Fruit fly (Drosophila melanogaster): ENCODE measurements around the gene ScsbetaG.

The ScsbetaG gene

DNA sequence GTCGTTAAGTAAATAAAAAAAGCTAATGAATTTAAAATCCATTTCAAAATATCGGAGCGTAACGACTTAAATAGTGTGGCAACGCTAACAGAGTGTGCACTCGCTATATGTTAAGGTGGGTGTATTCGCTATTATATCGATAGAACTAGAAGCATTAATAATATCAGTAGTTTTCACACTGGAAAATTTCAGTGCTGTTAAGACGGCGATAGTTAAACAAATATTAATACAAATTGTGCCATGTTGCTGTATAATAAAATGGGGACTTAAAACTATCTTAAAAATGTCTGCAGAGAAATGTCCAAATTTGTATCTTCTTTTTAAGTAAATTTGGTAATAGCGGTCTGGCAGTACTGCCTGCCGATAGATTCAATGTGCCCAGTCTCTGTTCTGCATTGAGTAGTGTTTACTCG lies 19.8 kb upstream of the ScsbetaG start (continued):
- TF ChIP-seq CG30403 (GFP tag; optimal IDR thresholded peaks at IDR 0.05) = peak; percentile 89
- peak; percentile 86 for TF ChIP-seq unc-4 (GFP tag; IDR thresholded peaks at IDR 0.05; ENCODE audit: partially characterized antibody)
- TF ChIP-seq CG14667 (GFP tag; IDR thresholded peaks at IDR 0.05) = peak; percentile 91
- peak; percentile 80 for TF ChIP-seq Dref (GFP tag; IDR thresholded peaks at IDR 0.05)
- TF ChIP-seq Doc2 (GFP tag; IDR thresholded peaks at IDR 0.05) = peak; percentile 73; the same call in 1 of the 2 replicates
- no peak for TF ChIP-seq CG13894 (tag; optimal IDR thresholded peaks at IDR 0.05)
- TF ChIP-seq rib (GFP tag; IDR thresholded peaks at IDR 0.05) = peak; percentile 58
- peak; percentile 66; the same call in 1 of the 3 replicates for TF ChIP-seq CG2199 (GFP tag; IDR thresholded peaks at IDR 0.05)
- TF ChIP-seq eve (GFP tag; optimal IDR thresholded peaks at IDR 0.05) = no peak
- TF ChIP-seq HLH4C (GFP tag; IDR thresholded peaks at IDR 0.05; ENCODE audit: partially characterized antibody) = peak; percentile 74
- peak; percentile 40; the same call in 1 of the 2 replicates for TF ChIP-seq sim (GFP tag; IDR thresholded peaks at IDR 0.05)
- peak; percentile 85 for TF ChIP-seq CG18599 (GFP tag; optimal IDR thresholded peaks at IDR 0.05)
- TF ChIP-seq CG3847 (GFP tag; IDR thresholded peaks at IDR 0.05) = peak; percentile 95
- TF ChIP-seq Oli (tag; optimal IDR thresholded peaks at IDR 0.05) = peak; percentile 67
- peak; percentile 69 for TF ChIP-seq HHEX (GFP tag; optimal IDR thresholded peaks at IDR 0.05)
- TF ChIP-seq Dip3 (GFP tag; optimal IDR thresholded peaks at IDR 0.05) = peak; percentile 88
- peak; percentile 77 for TF ChIP-seq CG3065 (GFP tag; optimal IDR thresholded peaks at IDR 0.05)
- TF ChIP-seq luna (GFP tag; optimal IDR thresholded peaks at IDR 0.05) = peak; percentile 84
- TF ChIP-seq CG15011 (GFP tag; optimal IDR thresholded peaks at IDR 0.05) = no peak
- TF ChIP-seq onecut (GFP tag; IDR thresholded peaks at IDR 0.05) = peak; percentile 57
- TF ChIP-seq psq (GFP tag; optimal IDR thresholded peaks at IDR 0.05) = peak; percentile 52
- TF ChIP-seq CG9932 (GFP tag; IDR thresholded peaks at IDR 0.05) = peak; percentile 96
- peak; percentile 89 for TF ChIP-seq CG2889 (GFP tag; IDR thresholded peaks at IDR 0.05)
- TF ChIP-seq CG33213 (GFP tag; optimal IDR thresholded peaks at IDR 0.05) = peak; percentile 63
- TF ChIP-seq CG34376 (GFP tag; optimal IDR thresholded peaks at IDR 0.05) = peak; percentile 25
- TF ChIP-seq CG10654 (GFP tag; optimal IDR thresholded peaks at IDR 0.05) = peak; percentile 87
- no peak for TF ChIP-seq sc (optimal IDR thresholded peaks at IDR 0.05)
- no peak for TF ChIP-seq sc (GFP tag; optimal IDR thresholded peaks at IDR 0.05)
- TF ChIP-seq CG4404 (GFP tag; IDR thresholded peaks at IDR 0.05) = peak; percentile 90
- peak; percentile 63; the same call in 1 of the 3 replicates for TF ChIP-seq so (GFP tag; IDR thresholded peaks at IDR 0.05)
- peak; percentile 88 for TF ChIP-seq H15 (GFP tag; IDR thresholded peaks at IDR 0.05)
- no peak for TF ChIP-seq yki (optimal IDR thresholded peaks at IDR 0.05)
- peak; percentile 90 for TF ChIP-seq CG10366 (GFP tag; IDR thresholded peaks at IDR 0.05)
- TF ChIP-seq CG5245 (GFP tag; optimal IDR thresholded peaks at IDR 0.05) = peak; percentile 66
- no peak for TF ChIP-seq CG17568 (GFP tag; optimal IDR thresholded peaks at IDR 0.05)
- TF ChIP-seq CG13775 (GFP tag; optimal IDR thresholded peaks at IDR 0.05) = peak; percentile 91
- TF ChIP-seq gro (GFP tag; optimal IDR thresholded peaks at IDR 0.05) = peak; percentile 87
- TF ChIP-seq cad (GFP tag; optimal IDR thresholded peaks at IDR 0.05) = no peak
- TF ChIP-seq scrt (GFP tag; optimal IDR thresholded peaks at IDR 0.05) = no peak
- TF ChIP-seq crc (GFP tag; optimal IDR thresholded peaks at IDR 0.05) = peak; percentile 70
- peak; percentile 81 for TF ChIP-seq grau (tag; optimal IDR thresholded peaks at IDR 0.05)
- TF ChIP-seq CG7963 (GFP tag; IDR thresholded peaks at IDR 0.05; ENCODE audit: partially characterized antibody) = peak; percentile 24; the same call in 1 of the 3 replicates
- TF ChIP-seq D19B (GFP tag; optimal IDR thresholded peaks at IDR 0.05) = no peak
- TF ChIP-seq Hand (GFP tag; optimal IDR thresholded peaks at IDR 0.05) = no peak
- peak; percentile 37 for TF ChIP-seq CG12236 (GFP tag; optimal IDR thresholded peaks at IDR 0.05)
- TF ChIP-seq CG4707 (GFP tag; optimal IDR thresholded peaks at IDR 0.05) = no peak
- no peak for TF ChIP-seq lbe (GFP tag; optimal IDR thresholded peaks at IDR 0.05)
- TF ChIP-seq CG15696 (tag; optimal IDR thresholded peaks at IDR 0.05) = peak; percentile 82
- TF ChIP-seq caup (GFP tag; optimal IDR thresholded peaks at IDR 0.05; ENCODE audit: severe bottlenecking) = peak; percentile 78
- peak; percentile 95 for TF ChIP-seq mam (GFP tag; optimal IDR thresholded peaks at IDR 0.05)
- no peak for TF ChIP-seq pan (optimal IDR thresholded peaks at IDR 0.05)
- TF ChIP-seq pan (GFP tag; optimal IDR thresholded peaks at IDR 0.05 in 1 of 2, IDR thresholded peaks at IDR 0.05 in 1 of 2) = peak in 1 of 2 experiments; percentile 91

All from whole organism, embryonic.